Worm (Caenorhabditis elegans) whole organism, L4 larva: ENCODE measurements around the gene F29A7.4.
A peak's percentile ranks its signal among the peaks of the same experiment; 100 is the strongest.

ENCODE experiments used
- ceh-28 ChIP-seq: fragments of 150-350 bp; optimal IDR thresholded peaks from 2 replicates; lab custom pipeline; 2014; ENCODE audit warnings: missing biosample characterization, missing genetic modification reagents, missing genetic modification characterization
- hlh-11 ChIP-seq: fragments of 200-800 bp; sonication (Bioruptor generic); optimal IDR thresholded peaks from 2 replicates; lab custom pipeline; 2018; ENCODE audit warnings: mild to moderate bottlenecking, missing genetic modification characterization, missing compliant biosample characterization
- hmg-1.1 ChIP-seq: fragments of 200-800 bp; sonication (Bioruptor generic); IDR thresholded peaks from 2 replicates; pipeline ENCODE4 v1.3.6; 2022; ENCODE audit warnings: missing genetic modification reagents, missing genetic modification characterization, missing compliant biosample characterization
- lin-13 ChIP-seq: fragments of 150-350 bp; optimal IDR thresholded peaks from 2 replicates; lab custom pipeline; 2014; ENCODE audit warnings: missing biosample characterization, missing genetic modification reagents, missing genetic modification characterization
- lin-15B ChIP-seq: fragments of 150-350 bp; sonication (generic microtip); optimal IDR thresholded peaks from 3 replicates; lab custom pipeline; 2014; ENCODE audit warnings: missing biosample characterization, missing genetic modification characterization
- nhr-237 ChIP-seq: sonication (generic microtip); optimal IDR thresholded peaks from 2 replicates; lab custom pipeline; 2017; ENCODE audit warnings: missing biosample characterization, missing genetic modification characterization
- rbr-2 ChIP-seq: sonication (generic microtip); optimal IDR thresholded peaks from 2 replicates; lab custom pipeline; 2016; ENCODE audit warnings: missing genotype, missing genetic modification characterization, missing compliant biosample characterization
- unc-62 ChIP-seq, 3 experiments: fragments of 150-350 bp in 1 of 3; sonication (generic microtip); optimal IDR thresholded peaks in 2 of 3; peaks in 1 of 3; 1 replicate in 1 of 3; 2 replicates in 2 of 3; lab custom pipeline; 2014 to 2017; ENCODE audit warnings: missing biosample characterization in 3 of 3, missing genetic modification characterization in 3 of 3, missing genetic modification reagents in 3 of 3, missing genotype in 1 of 3

DNA sequence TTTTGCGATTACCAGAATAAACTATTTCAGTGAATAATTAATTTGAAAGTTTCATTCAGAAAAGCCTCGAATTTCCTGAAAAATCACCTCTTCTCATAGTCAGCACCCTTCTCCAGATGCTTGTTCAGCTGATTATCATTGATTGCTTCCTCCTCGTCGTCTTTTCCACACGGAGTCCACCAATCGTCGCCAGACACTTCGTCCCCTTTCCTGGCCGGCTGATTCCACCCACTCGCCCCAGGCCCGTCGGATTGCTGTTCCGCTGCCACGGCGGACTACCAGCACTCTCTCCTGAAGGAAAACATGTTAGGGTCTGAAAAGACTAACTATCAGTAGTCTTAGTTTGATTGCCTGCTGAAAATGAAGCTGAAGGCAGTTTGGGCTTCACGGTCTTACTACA lies 31.0 kb downstream of the F29A7.4 start:
- TF ChIP-seq lin-13 (GFP tag; lab: Kevin White, UChicago): no peak
- TF ChIP-seq hlh-11 (tag; lab: Kevin White, UChicago): no peak
- no peak for TF ChIP-seq hmg-1.1 (GFP tag; lab: Robert Waterston, UW)
- no peak for TF ChIP-seq lin-15B (tag; lab: Kevin White, UChicago)
- TF ChIP-seq unc-62 (GFP tag; optimal IDR thresholded peaks at IDR 0.05 in 1 of 2; lab: Kevin White, UChicago): peak in 1 of 2 experiments; percentile 56
- TF ChIP-seq unc-62 (tag; optimal IDR thresholded peaks at IDR 0.05; lab: Kevin White, UChicago): no peak
- TF ChIP-seq ceh-28 (tag; lab: Kevin White, UChicago): no peak
- no peak for TF ChIP-seq nhr-237 (tag; lab: Kevin White, UChicago)
- TF ChIP-seq rbr-2 (tag; lab: Kevin White, UChicago): no peak
